Worm (Caenorhabditis elegans): ENCODE data around the gene inpp-4B.

- TF ChIP-seq ztf-23 (GFP tag; IDR thresholded peaks at IDR 0.05): no peak
- TF ChIP-seq ztf-29 (GFP tag; IDR thresholded peaks at IDR 0.05): no peak
- TF ChIP-seq ref-1 (GFP tag; conservative IDR thresholded peaks at IDR 0.05): no peak
- no peak for TF ChIP-seq flt-1 (GFP tag; IDR thresholded peaks at IDR 0.05)
- no peak for TF ChIP-seq klf-2 (GFP tag; conservative IDR thresholded peaks at IDR 0.05)
- TF ChIP-seq med-1 (GFP tag; optimal IDR thresholded peaks at IDR 0.05; ENCODE audit: insufficient read depth): no peak
- no peak for TF ChIP-seq cog-1 (tag; optimal IDR thresholded peaks at IDR 0.05)
- TF ChIP-seq tab-1 (GFP tag; IDR thresholded peaks at IDR 0.05): no peak
Measured at ce11 chrIII:10294837-10295236, 28.2 kb upstream of the inpp-4B start, which contains the start of gene vglu-2.

Measured in whole organism, midembryonic.